Worm (Caenorhabditis elegans): ENCODE data around the gene F22E12.1.

ce11 chrV:10423511-10423910, 33.6 kb downstream of the F22E12.1 start:
- no peak for TF ChIP-seq lsy-2 (tag; optimal IDR thresholded peaks at IDR 0.05)
- TF ChIP-seq nhr-12 (tag; optimal IDR thresholded peaks at IDR 0.05), result no peak
- TF ChIP-seq nhr-28 (tag; optimal IDR thresholded peaks at IDR 0.05), result no peak
- no peak for TF ChIP-seq nhr-237 (tag; optimal IDR thresholded peaks at IDR 0.05)
- TF ChIP-seq unc-62 (GFP tag; optimal IDR thresholded peaks at IDR 0.05), result no peak
- no peak for TF ChIP-seq snpc-4 (tag; optimal IDR thresholded peaks at IDR 0.05)
- no peak for TF ChIP-seq ztf-11 (tag; optimal IDR thresholded peaks at IDR 0.05)
- no peak for TF ChIP-seq blmp-1 (tag; optimal IDR thresholded peaks at IDR 0.05)
- TF ChIP-seq pha-4 (tag; optimal IDR thresholded peaks at IDR 0.05), result no peak
- TF ChIP-seq elt-3 (tag; optimal IDR thresholded peaks at IDR 0.05), result no peak
- TF ChIP-seq mep-1 (tag; optimal IDR thresholded peaks at IDR 0.05), result no peak
